Fruit fly (Drosophila melanogaster): ENCODE results near the gene Grx1.

Grx1 gene

DNA sequence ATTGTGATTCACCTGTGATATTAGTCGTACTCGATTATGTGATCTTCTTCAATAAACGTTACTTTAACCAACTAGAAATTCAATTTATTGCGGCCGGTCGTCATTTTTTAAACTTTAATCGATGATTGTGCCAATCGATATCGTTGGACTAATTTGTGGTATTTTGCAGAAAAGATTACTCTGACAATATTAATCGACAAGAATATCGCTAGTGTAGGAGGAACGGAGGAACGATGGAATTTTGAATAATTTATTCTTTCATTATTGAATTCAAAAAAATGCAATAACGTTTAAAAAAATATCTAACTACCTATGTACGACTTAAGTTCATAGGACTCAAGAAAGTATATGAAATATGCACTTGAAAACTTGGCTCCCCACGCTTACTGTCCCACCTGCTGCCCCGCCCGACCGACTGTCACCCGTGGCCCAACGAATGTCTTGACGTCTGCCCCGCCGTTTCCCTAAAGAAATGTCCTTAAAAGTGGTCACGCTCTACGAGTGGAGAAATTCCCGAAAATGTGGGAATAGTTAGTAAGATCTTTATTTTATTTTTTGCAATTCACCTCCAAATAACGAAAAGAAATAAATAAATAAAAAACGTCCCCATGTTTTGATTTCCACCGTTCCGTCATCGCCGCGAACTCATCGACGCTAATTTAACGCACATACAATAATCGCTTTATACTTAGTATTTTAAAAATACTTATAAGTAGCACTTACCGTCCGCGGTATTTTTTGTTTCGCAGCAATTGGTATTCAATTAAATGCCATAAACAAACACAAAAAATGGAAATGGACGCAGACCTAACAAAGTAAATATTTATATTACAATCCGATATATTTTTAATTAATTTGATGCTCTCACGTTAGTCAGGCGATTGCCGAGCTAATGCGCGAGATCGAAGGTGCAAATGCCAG lies 3.3 kb upstream of the Grx1 start, which contains the start of gene CG14074 (continued):
- no peak for TF ChIP-seq CoRest (tag; optimal IDR thresholded peaks at IDR 0.05)
- peak; percentile 72 for TF ChIP-seq CG2116 (GFP tag; optimal IDR thresholded peaks at IDR 0.05)
- TF ChIP-seq chinmo (GFP tag; IDR thresholded peaks at IDR 0.05; ENCODE audit: partially characterized antibody): peak; percentile 61; the same call in 2 of the 4 replicates
- TF ChIP-seq Ets65A (GFP tag): peak; percentile 43
- no peak for TF ChIP-seq hkb (optimal IDR thresholded peaks at IDR 0.05)
- TF ChIP-seq hkb (GFP tag; IDR thresholded peaks at IDR 0.05): 0 out of 2 replicates have a peak, but pooled peaks have one; percentile 21
- no peak for TF ChIP-seq ERR (GFP tag; optimal IDR thresholded peaks at IDR 0.05)
- TF ChIP-seq otp (GFP tag; IDR thresholded peaks at IDR 0.05): no peak
- peak; percentile 64 for TF ChIP-seq unc-4 (GFP tag; IDR thresholded peaks at IDR 0.05; ENCODE audit: partially characterized antibody)
- peak; percentile 47 for TF ChIP-seq MESR4 (GFP tag; optimal IDR thresholded peaks at IDR 0.05)
- TF ChIP-seq CG17328 (GFP tag; IDR thresholded peaks at IDR 0.05): no peak
- no peak for TF ChIP-seq btn (GFP tag; optimal IDR thresholded peaks at IDR 0.05)
- TF ChIP-seq CG11504 (tag; optimal IDR thresholded peaks at IDR 0.05): no peak
- peak; percentile 2 for TF ChIP-seq CG15514 (GFP tag; optimal IDR thresholded peaks at IDR 0.05)
- TF ChIP-seq Asciz (GFP tag; optimal IDR thresholded peaks at IDR 0.05): no peak
- peak; percentile 16 for TF ChIP-seq Fer1 (GFP tag; optimal IDR thresholded peaks at IDR 0.05)
- 0 out of 3 replicates have a peak, but pooled peaks have one; percentile 36 for TF ChIP-seq CG17361 (GFP tag; IDR thresholded peaks at IDR 0.05)
- TF ChIP-seq fu2 (GFP tag; optimal IDR thresholded peaks at IDR 0.05): no peak
- no peak for TF ChIP-seq CG11093 (GFP tag; IDR thresholded peaks at IDR 0.05)
- TF ChIP-seq CG17359 (tag; optimal IDR thresholded peaks at IDR 0.05): no peak
- TF ChIP-seq wek (GFP tag; optimal IDR thresholded peaks at IDR 0.05): peak; percentile 73
- peak; percentile 63 for TF ChIP-seq CG1603 (tag; optimal IDR thresholded peaks at IDR 0.05)
- TF ChIP-seq ara (GFP tag; IDR thresholded peaks at IDR 0.05): no peak
- peak; percentile 68 for TF ChIP-seq CG7963 (GFP tag; IDR thresholded peaks at IDR 0.05; ENCODE audit: partially characterized antibody)
- peak; percentile 72 for TF ChIP-seq hb (GFP tag; IDR thresholded peaks at IDR 0.05; ENCODE audit: partially characterized antibody)
- TF ChIP-seq Scr (GFP tag; IDR thresholded peaks at IDR 0.05; ENCODE audit: partially characterized antibody): peak; percentile 66
- peak; percentile 44 for TF ChIP-seq CG12659 (GFP tag; optimal IDR thresholded peaks at IDR 0.05)
- TF ChIP-seq gcm2 (GFP tag; optimal IDR thresholded peaks at IDR 0.05): no peak
- TF ChIP-seq zen2 (GFP tag; IDR thresholded peaks at IDR 0.05; ENCODE audit: partially characterized antibody): peak; percentile 81
- peak; percentile 74 for TF ChIP-seq Dp (GFP tag; optimal IDR thresholded peaks at IDR 0.05)
- TF ChIP-seq HLHmδ (GFP tag; optimal IDR thresholded peaks at IDR 0.05): no peak
- TF ChIP-seq grn (GFP tag; optimal IDR thresholded peaks at IDR 0.05): no peak
- TF ChIP-seq Doc3 (GFP tag; IDR thresholded peaks at IDR 0.05; ENCODE audit: partially characterized antibody): peak; percentile 44; the same call in 1 of the 3 replicates
- TF ChIP-seq CG3838 (GFP tag; optimal IDR thresholded peaks at IDR 0.05): no peak
- no peak for TF ChIP-seq Ada2b (GFP tag; IDR thresholded peaks at IDR 0.05)
- TF ChIP-seq Opbp (GFP tag; IDR thresholded peaks at IDR 0.05; ENCODE audit: partially characterized antibody): peak; percentile 78; the same call in 2 of the 3 replicates
- TF ChIP-seq zfh2 (GFP tag; optimal IDR thresholded peaks at IDR 0.05): no peak
- TF ChIP-seq Hsf (GFP tag; optimal IDR thresholded peaks at IDR 0.05): peak; percentile 7
- no peak for TF ChIP-seq Sry-β (GFP tag; optimal IDR thresholded peaks at IDR 0.05)
- peak; percentile 9 for TF ChIP-seq Lhr (GFP tag; optimal IDR thresholded peaks at IDR 0.05)
- TF ChIP-seq slp2 (GFP tag; optimal IDR thresholded peaks at IDR 0.05): no peak
- peak; percentile 76 for TF ChIP-seq Dref (GFP tag; IDR thresholded peaks at IDR 0.05)
- no peak for TF ChIP-seq CG14667 (GFP tag; IDR thresholded peaks at IDR 0.05)
- no peak for TF ChIP-seq Kr (GFP tag; optimal IDR thresholded peaks at IDR 0.05)
- TF ChIP-seq tna (GFP tag; IDR thresholded peaks at IDR 0.05; ENCODE audit: partially characterized antibody): peak; percentile 37; the same call in 1 of the 2 replicates
- no peak for TF ChIP-seq MTF-1 (GFP tag; optimal IDR thresholded peaks at IDR 0.05; ENCODE audit: borderline replicate concordance)
- TF ChIP-seq Mrtf (GFP tag; IDR thresholded peaks at IDR 0.05): no peak
